Worm (Caenorhabditis elegans): ENCODE measurements around the gene cyn-3.

Gene cyn-3

DNA sequence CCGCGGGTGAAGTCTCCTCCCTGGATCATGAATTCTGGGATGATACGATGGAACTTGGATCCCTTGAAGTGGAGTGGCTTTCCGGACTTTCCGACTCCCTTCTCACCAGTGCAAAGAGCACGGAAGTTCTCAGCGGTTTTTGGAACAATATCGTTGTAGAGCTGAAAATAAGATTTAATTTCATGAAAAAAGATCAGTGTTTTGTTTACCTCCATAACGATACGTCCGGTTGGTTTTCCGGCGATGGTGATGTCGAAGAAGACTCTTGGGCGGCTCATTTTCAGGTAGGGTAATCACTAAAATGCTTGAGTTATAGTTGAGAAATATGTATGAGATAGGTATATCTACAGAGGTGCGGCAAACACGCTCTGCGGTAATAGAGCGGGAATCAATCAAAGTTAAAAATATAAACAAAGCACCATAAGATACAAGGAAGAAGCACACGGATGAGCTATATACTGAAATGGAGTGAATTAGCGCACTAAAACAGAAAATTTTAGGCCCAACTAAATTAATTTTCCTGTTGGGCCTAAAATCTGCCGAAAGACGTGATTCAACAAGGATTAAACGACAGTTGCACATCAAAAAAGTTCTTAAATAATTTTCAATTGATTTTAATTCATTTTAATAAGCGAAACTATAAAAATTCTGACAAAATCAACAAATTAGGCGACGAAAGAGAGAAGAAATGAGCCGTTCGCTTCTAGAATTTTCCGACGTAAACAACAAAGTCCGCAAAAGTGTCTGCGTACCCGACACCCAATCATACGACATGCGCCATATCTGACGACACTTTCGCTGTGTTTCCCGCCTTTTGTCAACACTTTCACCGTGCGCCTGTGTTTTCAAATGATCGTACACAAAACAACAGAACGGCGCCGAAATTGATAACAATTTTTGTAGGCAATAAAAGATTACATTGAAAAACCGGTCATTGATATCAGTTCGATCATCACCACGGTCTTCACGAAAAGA is 2.4 kb upstream of the cyn-3 start, which contains the start of the genes cyn-7 and bath-36 (continued):
- TF ChIP-seq snpc-4 (GFP tag; optimal IDR thresholded peaks at IDR 0.05) (no peak), snpc-4 (tag; optimal IDR thresholded peaks at IDR 0.05) (peak in 2 of 4 experiments; percentile 68 to 71), F49E8.2 (tag; optimal IDR thresholded peaks at IDR 0.05; ENCODE audit: insufficient read depth) (peak; percentile 15), lin-26 (GFP tag; IDR thresholded peaks at IDR 0.05) (peak; percentile 34; the same call in 1 of the 2 replicates), nhr-80 (tag; optimal IDR thresholded peaks at IDR 0.05) (peak; percentile 80), T26A5.8 (tag; optimal IDR thresholded peaks at IDR 0.05) (no peak), nfya-1 (tag; optimal IDR thresholded peaks at IDR 0.05; ENCODE audit: borderline replicate concordance, insufficient read depth) (no peak), hmg-20 (GFP tag; IDR thresholded peaks at IDR 0.05) (no peak), ama-1 (optimal IDR thresholded peaks at IDR 0.05) (no peak), ama-1 (GFP tag; optimal IDR thresholded peaks at IDR 0.05) (no peak), hrde-1 (tag; optimal IDR thresholded peaks at IDR 0.05; ENCODE audit: borderline replicate concordance) (no peak), hmg-1.2 (GFP tag; IDR thresholded peaks at IDR 0.05) (peak; percentile 33), madf-6 (GFP tag; IDR thresholded peaks at IDR 0.05) (peak; percentile 90), pha-4 (tag; optimal IDR thresholded peaks at IDR 0.05) (peak; percentile 36), Y56A3A.18 (GFP tag; IDR thresholded peaks at IDR 0.05) (no peak), B0019.2 (GFP tag; conservative IDR thresholded peaks at IDR 0.05) (0 out of 2 replicates have a peak, but pooled peaks have one; percentile 25), tbx-9 (tag; optimal IDR thresholded peaks at IDR 0.05; ENCODE audit: borderline replicate concordance) (no peak), zim-3 (tag; optimal IDR thresholded peaks at IDR 0.05) (no peak), madf-8 (GFP tag; conservative IDR thresholded peaks at IDR 0.05) (peak; percentile 67), attf-3 (GFP tag; conservative IDR thresholded peaks at IDR 0.05) (no peak; the same call in 1 of the 2 replicates), snpc-1.3 (tag; optimal IDR thresholded peaks at IDR 0.05; ENCODE audit: insufficient read depth) (peak; percentile 38), F57A8.1 (GFP tag; optimal IDR thresholded peaks at IDR 0.05) (no peak), aptf-3 (GFP tag; IDR thresholded peaks at IDR 0.05) (no peak), ztf-18 (tag; optimal IDR thresholded peaks at IDR 0.05) (no peak), D2030.7 (GFP tag; IDR thresholded peaks at IDR 0.05) (peak; percentile 62; the same call in 1 of the 2 replicates), akir-1 (GFP tag; optimal IDR thresholded peaks at IDR 0.05) (no peak), ztf-26 (tag; optimal IDR thresholded peaks at IDR 0.05) (peak; percentile 49), ceh-91 (GFP tag; IDR thresholded peaks at IDR 0.05) (peak; percentile 66)

DNA sequence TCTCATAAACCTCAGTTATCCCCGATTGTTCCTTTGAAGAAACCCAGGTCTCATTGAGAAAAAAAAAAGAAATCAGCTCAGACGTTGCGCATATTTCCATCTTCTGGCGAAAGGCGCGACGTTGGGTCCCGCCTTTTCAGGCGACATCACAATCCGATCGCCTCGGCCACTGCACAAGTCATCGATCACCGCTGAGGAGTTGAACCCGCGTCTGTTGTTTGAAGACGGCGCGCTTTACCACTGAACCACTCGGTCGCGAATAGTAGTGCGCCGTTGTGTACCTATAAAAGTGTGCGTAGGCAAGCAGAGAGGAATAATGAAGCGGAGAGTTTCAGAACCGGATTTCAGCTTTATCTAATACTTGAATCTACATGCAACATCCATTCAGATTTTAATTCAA is 1.2 kb downstream of the cyn-3 start, which contains the start of gene Y75B12B.11:
Gene Y75B12B.11, plus strand, starts transcription at position 394 of the 400 bp plus-strand sequence.
- peak; percentile 96 for TF ChIP-seq ceh-58 (GFP tag; IDR thresholded peaks at IDR 0.05)
- TF ChIP-seq madf-8 (GFP tag; conservative IDR thresholded peaks at IDR 0.05), result peak; percentile 71
- peak; percentile 97 for TF ChIP-seq cebp-2 (GFP tag; IDR thresholded peaks at IDR 0.05)
- peak; percentile 93 for TF ChIP-seq mcd-1 (GFP tag; IDR thresholded peaks at IDR 0.05)
- TF ChIP-seq attf-3 (GFP tag; conservative IDR thresholded peaks at IDR 0.05), result peak; percentile 77
- TF ChIP-seq madf-3 (GFP tag; IDR thresholded peaks at IDR 0.05), result peak; percentile 88
- peak; percentile 89 for TF ChIP-seq attf-5 (GFP tag; optimal IDR thresholded peaks at IDR 0.05)
- TF ChIP-seq madf-6 (GFP tag; IDR thresholded peaks at IDR 0.05), result peak; percentile 92
- peak; percentile 95 for TF ChIP-seq Y53G8AR.9 (GFP tag; conservative IDR thresholded peaks at IDR 0.05)
- TF ChIP-seq zim-3 (tag; optimal IDR thresholded peaks at IDR 0.05), result peak; percentile 98
- peak; percentile 83 for TF ChIP-seq lsy-27 (tag; optimal IDR thresholded peaks at IDR 0.05; ENCODE audit: borderline replicate concordance, insufficient read depth)
- TF ChIP-seq sptf-2 (GFP tag; optimal IDR thresholded peaks at IDR 0.05), result peak; percentile 86
- TF ChIP-seq ekl-4 (GFP tag; IDR thresholded peaks at IDR 0.05), result peak; percentile 96
- TF ChIP-seq dpl-1 (GFP tag; optimal IDR thresholded peaks at IDR 0.05), result peak; percentile 49
- TF ChIP-seq F10E7.11 (tag; optimal IDR thresholded peaks at IDR 0.05), result peak; percentile 76
- no peak for TF ChIP-seq sdz-38 (tag; optimal IDR thresholded peaks at IDR 0.05)
- peak; percentile 95 for TF ChIP-seq ztf-26 (tag; optimal IDR thresholded peaks at IDR 0.05)
- TF ChIP-seq efl-1 (GFP tag; optimal IDR thresholded peaks at IDR 0.05), result peak; percentile 62
- TF ChIP-seq nhr-80 (tag; optimal IDR thresholded peaks at IDR 0.05), result peak; percentile 73
- peak; percentile 91 for TF ChIP-seq Y79H2A.3 (GFP tag; conservative IDR thresholded peaks at IDR 0.05)
- TF ChIP-seq bed-2 (GFP tag; IDR thresholded peaks at IDR 0.05), result no peak; the same call in 1 of the 2 replicates
- TF ChIP-seq K12H6.12 (tag; optimal IDR thresholded peaks at IDR 0.05), result peak; percentile 83
- TF ChIP-seq tbp1 (GFP tag; optimal IDR thresholded peaks at IDR 0.05), result peak; percentile 99

Data from whole organism, young adult.